Fruit fly (Drosophila melanogaster) whole organism, embryonic: ENCODE results near the gene CG9426.

Experiments used
- CG1024 ChIP-seq: fragments of 200-800 bp; sonication (Bioruptor generic); IDR thresholded peaks from 2 replicates; pipeline ENCODE4 v1.3.6; 2022; ENCODE audit warnings: missing biosample characterization, missing genetic modification characterization
- CG11247 ChIP-seq: fragments of 200-800 bp; sonication (Bioruptor generic); IDR thresholded peaks from 2 replicates; pipeline ENCODE4 v1.3.6; 2022; ENCODE audit warnings: missing biosample characterization, missing genetic modification characterization
- CG13624 ChIP-seq: fragments of 200-800 bp; sonication (Bioruptor generic); optimal IDR thresholded peaks from 2 replicates; lab custom pipeline; 2016; ENCODE audit warnings: missing biosample characterization, missing genetic modification characterization
- CG15479 ChIP-seq: fragments of 200-800 bp; sonication (Bioruptor generic); optimal IDR thresholded peaks from 3 replicates; lab custom pipeline; 2019; ENCODE audit warnings: missing biosample characterization, mild to moderate bottlenecking, missing genetic modification characterization, moderate library complexity
- CG1603 ChIP-seq: fragments of 200-800 bp; sonication (Bioruptor generic); optimal IDR thresholded peaks from 2 replicates; lab custom pipeline; 2019; ENCODE audit warnings: missing biosample characterization, mild to moderate bottlenecking, missing genetic modification characterization, moderate library complexity
- CG1647 ChIP-seq: fragments of 200-800 bp; sonication (Bioruptor generic); optimal IDR thresholded peaks from 3 replicates; lab custom pipeline; 2016; ENCODE audit warnings: missing biosample characterization, missing genetic modification characterization
- CG17612 ChIP-seq: fragments of 200-800 bp; sonication (Bioruptor generic); IDR thresholded peaks from 2 replicates; pipeline ENCODE4 v1.3.6; 2022; ENCODE audit warnings: missing biosample characterization, missing genetic modification characterization
- CG17802 ChIP-seq: fragments of 200-800 bp; sonication (Bioruptor generic); optimal IDR thresholded peaks from 2 replicates; lab custom pipeline; 2018; ENCODE audit warnings: missing biosample characterization, mild to moderate bottlenecking, missing genetic modification characterization, moderate library complexity
- CG18764 ChIP-seq: fragments of 200-800 bp; sonication (Bioruptor generic); optimal IDR thresholded peaks from 3 replicates; lab custom pipeline; 2016; ENCODE audit warnings: missing biosample characterization, missing genetic modification characterization
- CG32772 ChIP-seq: fragments of 200-800 bp; sonication (Bioruptor generic); IDR thresholded peaks from 2 replicates; pipeline ENCODE4 v1.3.6; 2022; ENCODE audit warnings: missing biosample characterization, missing genetic modification characterization
- CG34224 ChIP-seq: fragments of 200-800 bp; sonication (Bioruptor generic); IDR thresholded peaks from 3 replicates; pipeline ENCODE4 v1.3.6; 2022; ENCODE audit warnings: missing biosample characterization, missing genetic modification characterization; ENCODE audit not compliant: partially characterized antibody
- CG4360 ChIP-seq: fragments of 200-800 bp; sonication (Bioruptor generic); IDR thresholded peaks from 2 replicates; pipeline ENCODE4 v1.3.6; 2022; ENCODE audit warnings: missing biosample characterization, missing genetic modification characterization
- CG4820 ChIP-seq: fragments of 200-800 bp; sonication (Bioruptor generic); optimal IDR thresholded peaks from 3 replicates; lab custom pipeline; 2016; ENCODE audit warnings: missing biosample characterization, missing genetic modification characterization
- CG8388 ChIP-seq: fragments of 200-800 bp; sonication (Bioruptor generic); optimal IDR thresholded peaks from 2 replicates; lab custom pipeline; 2019; ENCODE audit warnings: missing biosample characterization, mild to moderate bottlenecking, missing genetic modification characterization, moderate library complexity
- CG9215 ChIP-seq: fragments of 200-800 bp; sonication (Bioruptor generic); IDR thresholded peaks from 2 replicates; pipeline ENCODE4 v1.3.6; 2022; ENCODE audit warnings: missing biosample characterization, missing genetic modification characterization
- CG9609 ChIP-seq: fragments of 200-800 bp; sonication (Bioruptor generic); optimal IDR thresholded peaks from 3 replicates; lab custom pipeline; 2016; ENCODE audit warnings: missing biosample characterization, missing genetic modification characterization
- Dek ChIP-seq: fragments of 200-800 bp; sonication (Bioruptor generic); optimal IDR thresholded peaks from 3 replicates; lab custom pipeline; 2019; ENCODE audit warnings: missing biosample characterization, mild to moderate bottlenecking, missing genetic modification characterization, moderate library complexity
- ERR ChIP-seq: fragments of 200-800 bp; sonication (Bioruptor generic); optimal IDR thresholded peaks from 2 replicates; lab custom pipeline; 2016; ENCODE audit warnings: missing biosample characterization, missing genetic modification characterization
- Ets65A ChIP-seq: fragments of 200-800 bp; sonication (Bioruptor generic); peaks from one replicate; lab custom pipeline; 2016; ENCODE audit warnings: missing biosample characterization, missing genetic modification characterization
- H2.0 ChIP-seq: fragments of 200-800 bp; sonication (Bioruptor generic); IDR thresholded peaks from 2 replicates; pipeline ENCODE4 v1.3.6; 2022; ENCODE audit warnings: missing biosample characterization, missing genetic modification characterization
- HLH3B ChIP-seq: fragments of 200-800 bp; sonication (Bioruptor generic); IDR thresholded peaks from 2 replicates; pipeline ENCODE4 v1.3.6; 2022; ENCODE audit warnings: missing biosample characterization, missing genetic modification characterization
- Hr39 ChIP-seq: fragments of >200 bp; optimal IDR thresholded peaks from 2 replicates; lab custom pipeline; 2017
- Kr ChIP-seq: fragments of 200-800 bp; sonication (Bioruptor generic); optimal IDR thresholded peaks from 2 replicates; lab custom pipeline; 2017; ENCODE audit warnings: missing biosample characterization, mild to moderate bottlenecking, missing genetic modification characterization
- Poxn ChIP-seq: fragments of 200-800 bp; sonication (Bioruptor generic); IDR thresholded peaks from 2 replicates; pipeline ENCODE4 v1.3.6; 2022; ENCODE audit warnings: missing biosample characterization, missing genetic modification characterization
- cad ChIP-seq: fragments of >200 bp; optimal IDR thresholded peaks from 2 replicates; lab custom pipeline; 2017; ENCODE audit warnings: missing biosample characterization, missing genetic modification characterization
- caup ChIP-seq: fragments of 200-800 bp; sonication (Bioruptor generic); optimal IDR thresholded peaks from 3 replicates; lab custom pipeline; 2017; ENCODE audit warnings: missing biosample characterization, mild to moderate bottlenecking, missing genetic modification characterization, moderate library complexity; ENCODE audit not compliant: severe bottlenecking
- cg ChIP-seq: fragments of 200-800 bp; sonication (Bioruptor generic); optimal IDR thresholded peaks from 3 replicates; lab custom pipeline; 2019; ENCODE audit warnings: missing biosample characterization, mild to moderate bottlenecking, missing genetic modification characterization, moderate library complexity
- en ChIP-seq: fragments of 200-800 bp; sonication (Bioruptor generic); optimal IDR thresholded peaks from 2 replicates; lab custom pipeline; 2016; ENCODE audit warnings: missing biosample characterization, missing genetic modification characterization
- h ChIP-seq: fragments of >200 bp; optimal IDR thresholded peaks from 2 replicates; lab custom pipeline; 2017
- hb ChIP-seq: fragments of 200-800 bp; sonication (Bioruptor generic); IDR thresholded peaks from 3 replicates; pipeline ENCODE4 v1.3.6; 2022; ENCODE audit warnings: missing biosample characterization, missing genetic modification characterization; ENCODE audit not compliant: partially characterized antibody
- nerfin-1 ChIP-seq: fragments of 200-800 bp; sonication (Bioruptor generic); optimal IDR thresholded peaks from 3 replicates; lab custom pipeline; 2019; ENCODE audit warnings: missing biosample characterization, mild to moderate bottlenecking, missing genetic modification characterization, moderate library complexity
- p53 ChIP-seq: fragments of 200-800 bp; sonication (Bioruptor generic); optimal IDR thresholded peaks from 2 replicates; lab custom pipeline; 2016; ENCODE audit warnings: missing biosample characterization, missing genetic modification characterization
- pros ChIP-seq: fragments of 200-800 bp; sonication (Bioruptor generic); optimal IDR thresholded peaks from 3 replicates; lab custom pipeline; 2019; ENCODE audit warnings: missing biosample characterization, mild to moderate bottlenecking, missing genetic modification characterization, moderate library complexity
- pum ChIP-seq: fragments of 200-800 bp; sonication (Bioruptor generic); optimal IDR thresholded peaks from 2 replicates; lab custom pipeline; 2016; ENCODE audit warnings: missing biosample characterization, missing genetic modification characterization
- schlank ChIP-seq: fragments of 200-800 bp; sonication (Bioruptor generic); optimal IDR thresholded peaks from 2 replicates; lab custom pipeline; 2018; ENCODE audit warnings: missing biosample characterization, mild to moderate bottlenecking, missing genetic modification characterization
- slbo ChIP-seq: fragments of 200-800 bp; sonication (Bioruptor generic); IDR thresholded peaks from 2 replicates; pipeline ENCODE4 v1.3.6; 2022; ENCODE audit warnings: missing biosample characterization, missing genetic modification characterization
- slou ChIP-seq: fragments of 200-800 bp; sonication (Bioruptor generic); optimal IDR thresholded peaks from 3 replicates; lab custom pipeline; 2016; ENCODE audit warnings: missing biosample characterization, missing genetic modification characterization
- slp2 ChIP-seq: fragments of 200-800 bp; sonication (Bioruptor generic); optimal IDR thresholded peaks from 2 replicates; lab custom pipeline; 2016; ENCODE audit warnings: missing biosample characterization, missing genetic modification characterization
- sob ChIP-seq: fragments of 200-800 bp; sonication (Bioruptor generic); IDR thresholded peaks from 2 replicates; pipeline ENCODE4 v1.3.6; 2022; ENCODE audit warnings: missing biosample characterization, missing genetic modification characterization
- tll ChIP-seq, 2 experiments: fragments of 200-800 bp in 1 of 2; fragments of >200 bp in 1 of 2; sonication (Bioruptor generic) in 1 of 2; optimal IDR thresholded peaks; 2 replicates each; lab custom pipeline; 2017 to 2019; ENCODE audit warnings: missing biosample characterization in 2 of 2, missing genetic modification characterization in 2 of 2, mild to moderate bottlenecking in 1 of 2, moderate library complexity in 1 of 2
- tna ChIP-seq: fragments of 200-800 bp; sonication (Bioruptor generic); IDR thresholded peaks from 2 replicates; pipeline ENCODE4 v1.3.6; 2022; ENCODE audit warnings: missing biosample characterization, missing genetic modification characterization; ENCODE audit not compliant: partially characterized antibody
- twi ChIP-seq: fragments of 200-800 bp; optimal IDR thresholded peaks from 2 replicates; lab custom pipeline; 2019; ENCODE audit warnings: missing biosample characterization, mild to moderate bottlenecking, missing genetic modification characterization, moderate library complexity
- wor ChIP-seq: fragments of 200-800 bp; sonication (Bioruptor generic); IDR thresholded peaks from 2 replicates; pipeline ENCODE4 v1.3.6; 2022; ENCODE audit warnings: missing biosample characterization, missing genetic modification characterization
- yki ChIP-seq: fragments of >200 bp; optimal IDR thresholded peaks from 3 replicates; lab custom pipeline; 2018
- zen ChIP-seq: fragments of 200-800 bp; sonication (Bioruptor generic); optimal IDR thresholded peaks from 3 replicates; lab custom pipeline; 2018; ENCODE audit warnings: missing biosample characterization, mild to moderate bottlenecking, missing genetic modification characterization, moderate library complexity

CG9426 gene

dm6 chr2L:13239689-13240088 lies 20.0 kb upstream of the CG9426 start, which contains the start of gene Jhbp13 (continued):
- TF ChIP-seq CG8388 (GFP tag; lab: Kevin White, UChicago): no peak
- TF ChIP-seq h: no peak

- TF ChIP-seq CG17612 (GFP tag; lab: Robert Waterston, UW) (no peak), CG4360 (GFP tag; lab: Robert Waterston, UW) (no peak), yki (lab: Kevin White, UChicago) (no peak), CG18764 (GFP tag; lab: Kevin White, UChicago) (no peak), schlank (tag; lab: Kevin White, UChicago) (no peak), en (no peak), CG1024 (no peak), H2.0 (no peak), nerfin-1 (tag; lab: Kevin White, UChicago) (no peak), CG9609 (GFP tag; lab: Kevin White, UChicago) (no peak), pum (no peak), sob (GFP tag; lab: Robert Waterston, UW) (no peak), CG1603 (no peak), CG32772 (no peak), Poxn (GFP tag; lab: Robert Waterston, UW) (no peak), HLH3B (GFP tag; lab: Robert Waterston, UW) (no peak), Dek (tag; lab: Kevin White, UChicago) (no peak)
Measured at dm6 chr2L:13236194-13236593, 16.5 kb upstream of the CG9426 start, which contains the start of gene Jhbp14. Gene Jhbp14, plus strand, starts transcription at chr2L:13236494.

dm6 chr2L:13234610-13235489 lies 15.1 kb upstream of the CG9426 start, which contains the start of gene Mabi:
Gene Mabi, minus strand, starts transcription at chr2L:13234660.
- no peak for TF ChIP-seq caup
- TF ChIP-seq zen (tag; lab: Kevin White, UChicago): peak; percentile 75
- no peak for TF ChIP-seq CG1647 (GFP tag; lab: Kevin White, UChicago)
- TF ChIP-seq CG15479 (GFP tag; lab: Kevin White, UChicago): peak; percentile 100
- TF ChIP-seq CG13624 (GFP tag; lab: Kevin White, UChicago): no peak
- TF ChIP-seq CG9215 (GFP tag; lab: Robert Waterston, UW): no peak
- TF ChIP-seq slou (GFP tag; lab: Kevin White, UChicago): no peak
- TF ChIP-seq CG4820 (GFP tag; lab: Kevin White, UChicago): no peak
- TF ChIP-seq CG17802: no peak
- peak; percentile 63 for TF ChIP-seq Kr (GFP tag; lab: Kevin White, UChicago)
- no peak for TF ChIP-seq slbo
- no peak for TF ChIP-seq slp2 (GFP tag; lab: Kevin White, UChicago)
- no peak for TF ChIP-seq cg (GFP tag; lab: Kevin White, UChicago)
- peak; percentile 11 for TF ChIP-seq pros (GFP tag; lab: Kevin White, UChicago)
- TF ChIP-seq Ets65A: peak; percentile 36
- no peak for TF ChIP-seq wor
- TF ChIP-seq p53 (GFP tag; lab: Kevin White, UChicago): peak; percentile 57
- TF ChIP-seq CG11247 (GFP tag; lab: Robert Waterston, UW): no peak
- no peak for TF ChIP-seq ERR (GFP tag; lab: Kevin White, UChicago)
- TF ChIP-seq Hr39 (lab: Kevin White, UChicago): no peak
- peak; percentile 32 for TF ChIP-seq cad (GFP tag; lab: Kevin White, UChicago)
- TF ChIP-seq CG34224: no peak
- TF ChIP-seq twi (tag; lab: Kevin White, UChicago): peak; percentile 34
- TF ChIP-seq tna: no peak
- peak in 1 of 2 experiments; percentile 79 for TF ChIP-seq tll (GFP tag; optimal IDR thresholded peaks at IDR 0.05; lab: Kevin White, UChicago)
- TF ChIP-seq hb (GFP tag; lab: Robert Waterston, UW): no peak
